Worm (Caenorhabditis elegans) whole organism, early embryonic: Measurements from ENCODE around the gene nhr-227.

ENCODE experiments used
- B0310.2 ChIP-seq: sonication (generic microtip); optimal IDR thresholded peaks from 2 replicates; lab custom pipeline; 2016; ENCODE audit warnings: mild to moderate bottlenecking, missing genetic modification characterization, missing compliant biosample characterization
- ama-1 ChIP-seq: fragments of 150-350 bp; optimal IDR thresholded peaks from 2 replicates; lab custom pipeline; 2014
- ceh-36 ChIP-seq: sonication (generic microtip); optimal IDR thresholded peaks from 2 replicates; lab custom pipeline; 2016; ENCODE audit warnings: missing genetic modification characterization, inconsistent platforms, missing compliant biosample characterization
- flt-1 ChIP-seq: fragments of 200-800 bp; sonication (Bioruptor generic); IDR thresholded peaks from 2 replicates; pipeline ENCODE4 v1.3.6; 2022; ENCODE audit warnings: missing genetic modification characterization, missing compliant biosample characterization
- hmbx-1 ChIP-seq: sonication (generic microtip); optimal IDR thresholded peaks from 2 replicates; lab custom pipeline; 2016; ENCODE audit warnings: mild to moderate bottlenecking, missing genetic modification characterization, missing compliant biosample characterization
- hmg-4 ChIP-seq: fragments of 200-800 bp; sonication (Bioruptor generic); optimal IDR thresholded peaks from 2 replicates; lab custom pipeline; 2018; ENCODE audit warnings: mild to moderate bottlenecking, missing genetic modification characterization, missing compliant biosample characterization
- pes-1 ChIP-seq: fragments of 200-800 bp; sonication (Bioruptor generic); IDR thresholded peaks from 2 replicates; pipeline ENCODE4 v1.3.6; 2022; ENCODE audit warnings: missing genetic modification reagents, missing genetic modification characterization, missing compliant biosample characterization
- scrt-1 ChIP-seq: fragments of 200-800 bp; sonication (Bioruptor generic); IDR thresholded peaks from 2 replicates; pipeline ENCODE4 v1.3.6; 2022; ENCODE audit warnings: missing genetic modification characterization, missing compliant biosample characterization
- tbx-11 ChIP-seq: fragments of 200-800 bp; sonication (Bioruptor generic); IDR thresholded peaks from 2 replicates; pipeline ENCODE4 v1.3.6; 2022; ENCODE audit warnings: missing genetic modification characterization, missing compliant biosample characterization
- tbx-37 ChIP-seq: fragments of 200-800 bp; sonication (Bioruptor generic); conservative IDR thresholded peaks from 2 replicates; pipeline ENCODE4 v1.3.6; 2022; ENCODE audit warnings: missing genetic modification reagents, missing genetic modification characterization, missing compliant biosample characterization
- tra-4 ChIP-seq: sonication (generic microtip); optimal IDR thresholded peaks from 2 replicates; lab custom pipeline; 2017; ENCODE audit warnings: missing genetic modification characterization, missing compliant biosample characterization

DNA sequence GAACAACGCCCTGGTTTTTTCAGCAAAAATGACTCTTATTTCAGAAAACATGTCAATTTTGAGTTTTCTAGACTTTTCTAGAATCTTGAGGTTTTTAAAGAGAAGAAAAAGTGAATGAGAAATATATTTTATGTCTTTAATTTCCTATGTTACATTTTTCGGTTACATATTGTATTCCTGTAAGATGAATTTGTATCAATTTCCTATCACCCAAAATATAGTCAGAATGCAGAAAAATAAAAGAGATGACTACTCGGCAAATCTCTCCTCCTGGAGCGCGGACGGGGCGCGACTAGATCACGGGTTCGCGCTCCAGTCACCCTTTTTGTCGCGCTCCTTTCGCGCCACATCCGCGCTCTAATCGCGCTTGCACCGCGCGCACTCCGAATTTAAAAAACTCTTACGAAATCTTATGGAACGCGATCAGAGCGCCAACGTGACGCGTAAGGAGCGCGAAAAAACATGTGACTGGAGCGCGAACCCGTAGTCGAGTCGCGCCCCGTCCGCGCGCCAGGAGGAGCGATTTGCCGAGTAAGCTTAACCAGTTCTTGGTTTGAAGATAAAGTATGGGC lies 30.6 kb upstream of the nhr-227 start, which contains the start of gene str-253:
- TF ChIP-seq ama-1 (lab: Kevin White, UChicago), result no peak
- TF ChIP-seq scrt-1, result no peak
- no peak for TF ChIP-seq ceh-36 (tag; lab: Kevin White, UChicago)
- TF ChIP-seq hmg-4 (GFP tag; lab: Kevin White, UChicago), result no peak
- TF ChIP-seq flt-1, result no peak
- TF ChIP-seq hmbx-1, result no peak
- TF ChIP-seq pes-1 (GFP tag; lab: Robert Waterston, UW), result no peak
- TF ChIP-seq B0310.2 (tag; lab: Kevin White, UChicago), result no peak
- no peak for TF ChIP-seq tbx-37 (GFP tag; lab: Robert Waterston, UW)
- TF ChIP-seq tra-4, result no peak
- TF ChIP-seq tbx-11 (GFP tag; lab: Robert Waterston, UW), result no peak
